Worm (Caenorhabditis elegans) whole organism, early embryonic: Measurements from ENCODE around the gene sru-21.

Experiments used
- B0310.2 ChIP-seq: sonication (generic microtip); optimal IDR thresholded peaks from 2 replicates; lab custom pipeline; 2016; ENCODE audit warnings: mild to moderate bottlenecking, missing genetic modification characterization, missing compliant biosample characterization
- F13C5.2 ChIP-seq: sonication (generic microtip); optimal IDR thresholded peaks from 2 replicates; lab custom pipeline; 2017; ENCODE audit warnings: mild to moderate bottlenecking, missing genetic modification characterization, inconsistent platforms, missing compliant biosample characterization
- aly-1 ChIP-seq: sonication (generic microtip); optimal IDR thresholded peaks from 2 replicates; lab custom pipeline; 2016; ENCODE audit warnings: missing genetic modification characterization, missing compliant biosample characterization
- ama-1 ChIP-seq: fragments of 150-350 bp; optimal IDR thresholded peaks from 2 replicates; lab custom pipeline; 2014
- ceh-13 ChIP-seq: fragments of 200-800 bp; sonication (Bioruptor generic); optimal IDR thresholded peaks from 2 replicates; lab custom pipeline; 2018; ENCODE audit warnings: mild to moderate bottlenecking, missing genetic modification characterization, missing compliant biosample characterization
- ceh-36 ChIP-seq: sonication (generic microtip); optimal IDR thresholded peaks from 2 replicates; lab custom pipeline; 2016; ENCODE audit warnings: missing genetic modification characterization, inconsistent platforms, missing compliant biosample characterization
- ets-7 ChIP-seq: sonication (generic microtip); optimal IDR thresholded peaks from 2 replicates; lab custom pipeline; 2016; ENCODE audit warnings: missing genotype, missing genetic modification characterization, missing compliant biosample characterization
- flt-1 ChIP-seq: fragments of 200-800 bp; sonication (Bioruptor generic); IDR thresholded peaks from 2 replicates; pipeline ENCODE4 v1.3.6; 2022; ENCODE audit warnings: missing genetic modification characterization, missing compliant biosample characterization
- pes-1 ChIP-seq: fragments of 200-800 bp; sonication (Bioruptor generic); IDR thresholded peaks from 2 replicates; pipeline ENCODE4 v1.3.6; 2022; ENCODE audit warnings: missing genetic modification reagents, missing genetic modification characterization, missing compliant biosample characterization
- scrt-1 ChIP-seq: fragments of 200-800 bp; sonication (Bioruptor generic); IDR thresholded peaks from 2 replicates; pipeline ENCODE4 v1.3.6; 2022; ENCODE audit warnings: missing genetic modification characterization, missing compliant biosample characterization
- sea-1 ChIP-seq: fragments of 200-800 bp; sonication (Bioruptor generic); conservative IDR thresholded peaks from 2 replicates; pipeline ENCODE4 v1.3.6; 2022; ENCODE audit warnings: missing genetic modification characterization, missing compliant biosample characterization
- tbx-11 ChIP-seq: fragments of 200-800 bp; sonication (Bioruptor generic); IDR thresholded peaks from 2 replicates; pipeline ENCODE4 v1.3.6; 2022; ENCODE audit warnings: missing genetic modification characterization, missing compliant biosample characterization
- tbx-37 ChIP-seq: fragments of 200-800 bp; sonication (Bioruptor generic); conservative IDR thresholded peaks from 2 replicates; pipeline ENCODE4 v1.3.6; 2022; ENCODE audit warnings: missing genetic modification reagents, missing genetic modification characterization, missing compliant biosample characterization
- tra-4 ChIP-seq: sonication (generic microtip); optimal IDR thresholded peaks from 2 replicates; lab custom pipeline; 2017; ENCODE audit warnings: missing genetic modification characterization, missing compliant biosample characterization

- TF ChIP-seq ceh-36 (no peak), ceh-13 (GFP tag; lab: Kevin White, UChicago) (no peak), sea-1 (GFP tag; lab: Robert Waterston, UW) (no peak), ama-1 (lab: Kevin White, UChicago) (no peak), tbx-37 (GFP tag; lab: Robert Waterston, UW) (no peak), F13C5.2 (tag; lab: Kevin White, UChicago) (no peak), tbx-11 (GFP tag; lab: Robert Waterston, UW) (no peak), pes-1 (no peak), ets-7 (tag; lab: Kevin White, UChicago) (no peak), aly-1 (tag; lab: Kevin White, UChicago) (no peak), flt-1 (GFP tag; lab: Robert Waterston, UW) (no peak), tra-4 (tag; lab: Kevin White, UChicago) (no peak), scrt-1 (no peak), B0310.2 (tag; lab: Kevin White, UChicago) (no peak)
Measured at ce11 chrIV:13587175-13587574, 39.4 kb upstream of the sru-21 start, which contains the start of gene Y45F10B.12.
